Worm (Caenorhabditis elegans): ENCODE results near the gene sre-12.

DNA sequence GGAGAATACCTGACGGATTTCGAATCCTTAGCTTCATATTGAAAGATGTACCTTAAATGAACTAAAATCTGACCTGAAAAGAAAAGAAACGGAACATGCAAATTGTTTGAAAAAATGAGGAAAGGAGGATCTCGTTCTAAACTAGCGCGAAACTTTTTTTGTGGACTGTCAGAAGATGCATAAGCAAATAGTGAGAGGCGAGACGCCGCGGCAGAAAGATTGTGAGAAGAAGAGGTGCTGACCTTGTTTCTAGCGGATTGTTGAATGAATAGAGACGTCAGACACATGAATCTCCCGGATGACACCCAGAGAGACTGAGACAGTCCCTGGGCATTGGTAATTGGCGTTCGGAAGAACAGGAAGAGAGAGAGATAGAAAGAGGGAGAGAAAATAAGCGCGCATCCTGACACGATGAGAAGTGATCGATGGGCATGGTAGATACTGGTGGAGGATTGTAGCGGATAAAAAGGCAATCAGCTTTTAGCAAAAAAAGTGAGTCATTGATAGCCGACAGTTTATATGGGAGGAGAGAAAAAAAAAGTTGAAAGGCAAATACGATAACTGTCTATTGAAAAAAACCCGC lies 8.9 kb downstream of the sre-12 start, which contains the start of gene ptr-15:
- TF ChIP-seq ets-7 (tag; optimal IDR thresholded peaks at IDR 0.05) = no peak
- no peak for TF ChIP-seq ama-1 (optimal IDR thresholded peaks at IDR 0.05)
- TF ChIP-seq hmg-4 (GFP tag; optimal IDR thresholded peaks at IDR 0.05) = no peak
- TF ChIP-seq pes-1 (GFP tag; IDR thresholded peaks at IDR 0.05) = no peak
- no peak for TF ChIP-seq ceh-36 (tag; optimal IDR thresholded peaks at IDR 0.05)
- no peak for TF ChIP-seq ceh-13 (GFP tag; optimal IDR thresholded peaks at IDR 0.05)
- no peak for TF ChIP-seq flt-1 (GFP tag; IDR thresholded peaks at IDR 0.05)
- TF ChIP-seq tbx-37 (GFP tag; conservative IDR thresholded peaks at IDR 0.05) = no peak
- no peak for TF ChIP-seq scrt-1 (GFP tag; IDR thresholded peaks at IDR 0.05)
- TF ChIP-seq B0310.2 (tag; optimal IDR thresholded peaks at IDR 0.05) = no peak
- no peak for TF ChIP-seq tbx-11 (GFP tag; IDR thresholded peaks at IDR 0.05)
- no peak for TF ChIP-seq F13C5.2 (tag; optimal IDR thresholded peaks at IDR 0.05)

All from whole organism, early embryonic.